Worm (Caenorhabditis elegans) whole organism, L2 larva: Measurements from ENCODE around the gene rpn-7.

Experiments used
- C34F6.9 ChIP-seq: fragments of 150-350 bp; optimal IDR thresholded peaks from 2 replicates; lab custom pipeline; 2014; ENCODE audit warnings: missing biosample characterization, missing genetic modification characterization
- F13H6.1 ChIP-seq: sonication (generic microtip); optimal IDR thresholded peaks from 2 replicates; lab custom pipeline; 2016; ENCODE audit warnings: missing genetic modification characterization, missing compliant biosample characterization
- Y55F3AM.14 ChIP-seq: fragments of 200-800 bp; sonication (Bioruptor generic); optimal IDR thresholded peaks from 2 replicates; lab custom pipeline; 2018; ENCODE audit warnings: mild to moderate bottlenecking, missing genetic modification characterization, missing compliant biosample characterization
- alr-1 ChIP-seq: fragments of 150-350 bp; optimal IDR thresholded peaks from 2 replicates; lab custom pipeline; 2014; ENCODE audit warnings: missing biosample characterization, missing genetic modification characterization
- ama-1 ChIP-seq: fragments of 150-350 bp; optimal IDR thresholded peaks from 2 replicates; lab custom pipeline; 2018; ENCODE audit warnings: inconsistent platforms
- blmp-1 ChIP-seq: sonication (generic microtip); optimal IDR thresholded peaks from 2 replicates; lab custom pipeline; 2017; ENCODE audit warnings: missing genetic modification characterization, mild to moderate bottlenecking, missing compliant biosample characterization, antibody characterized with exemption, moderate library complexity; ENCODE audit not compliant: insufficient read depth
- ceh-16 ChIP-seq: fragments of 150-350 bp; optimal IDR thresholded peaks from 2 replicates; lab custom pipeline; 2014; ENCODE audit warnings: missing biosample characterization, missing genetic modification characterization
- crh-2 ChIP-seq: sonication (generic microtip); optimal IDR thresholded peaks from 2 replicates; lab custom pipeline; 2017; ENCODE audit warnings: missing biosample characterization, missing genetic modification characterization
- egl-27 ChIP-seq: sonication (generic microtip); optimal IDR thresholded peaks from 3 replicates; lab custom pipeline; 2017; ENCODE audit warnings: missing biosample characterization, missing genetic modification reagents, missing genetic modification characterization
- elt-3 ChIP-seq: sonication (generic microtip); optimal IDR thresholded peaks from 2 replicates; lab custom pipeline; 2017; ENCODE audit warnings: missing biosample characterization, missing genetic modification characterization
- fos-1 ChIP-seq: fragments of 150-350 bp; optimal IDR thresholded peaks from 2 replicates; lab custom pipeline; 2014; ENCODE audit warnings: missing biosample characterization, missing genetic modification characterization
- gmeb-1 ChIP-seq: fragments of 150-350 bp; optimal IDR thresholded peaks from 2 replicates; lab custom pipeline; 2014; ENCODE audit warnings: missing biosample characterization, missing genetic modification characterization
- lin-13 ChIP-seq: fragments of 150-350 bp; optimal IDR thresholded peaks from 2 replicates; lab custom pipeline; 2014; ENCODE audit warnings: missing biosample characterization, missing genetic modification reagents, missing genetic modification characterization
- lin-39 ChIP-seq: fragments of 150-350 bp; optimal IDR thresholded peaks from 2 replicates; lab custom pipeline; 2014; ENCODE audit warnings: missing biosample characterization, missing genetic modification reagents, missing genetic modification characterization
- lsy-2 ChIP-seq, 2 experiments: fragments of 150-350 bp in 1 of 2; sonication (generic microtip) in 1 of 2; optimal IDR thresholded peaks; 2 replicates each; lab custom pipeline; 2014 to 2017; ENCODE audit warnings: missing biosample characterization in 2 of 2, missing genetic modification characterization in 2 of 2
- mab-5 ChIP-seq: fragments of 150-350 bp; optimal IDR thresholded peaks from 2 replicates; lab custom pipeline; 2014; ENCODE audit warnings: missing biosample characterization, missing genetic modification characterization
- mbf-1 ChIP-seq: sonication (generic microtip); optimal IDR thresholded peaks from 2 replicates; lab custom pipeline; 2017; ENCODE audit warnings: missing biosample characterization, missing genetic modification characterization
- mdl-1 ChIP-seq, 2 experiments: fragments of 150-350 bp in 1 of 2; sonication (generic microtip) in 1 of 2; optimal IDR thresholded peaks; 2 replicates each; lab custom pipeline; 2017; ENCODE audit warnings: missing biosample characterization in 2 of 2, missing genetic modification characterization in 2 of 2
- nhr-10 ChIP-seq: sonication (generic microtip); optimal IDR thresholded peaks from 2 replicates; lab custom pipeline; 2017; ENCODE audit warnings: missing biosample characterization, missing genetic modification characterization
- nhr-11 ChIP-seq: fragments of 150-350 bp; optimal IDR thresholded peaks from 2 replicates; lab custom pipeline; 2014; ENCODE audit warnings: missing biosample characterization, missing genetic modification characterization
- nhr-12 ChIP-seq: fragments of 150-350 bp; optimal IDR thresholded peaks from 2 replicates; lab custom pipeline; 2014; ENCODE audit warnings: missing biosample characterization, missing genetic modification characterization
- nhr-129 ChIP-seq: fragments of 150-350 bp; optimal IDR thresholded peaks from 2 replicates; lab custom pipeline; 2014; ENCODE audit warnings: missing biosample characterization, missing genetic modification characterization
- nhr-21 ChIP-seq: fragments of 150-350 bp; optimal IDR thresholded peaks from 2 replicates; lab custom pipeline; 2014; ENCODE audit warnings: missing biosample characterization, missing genetic modification characterization
- nhr-23 ChIP-seq: fragments of 150-350 bp; optimal IDR thresholded peaks from 2 replicates; lab custom pipeline; 2014; ENCODE audit warnings: missing biosample characterization, missing genetic modification reagents, missing genetic modification characterization
- nhr-25 ChIP-seq: fragments of 150-350 bp; sonication (generic microtip); optimal IDR thresholded peaks from 3 replicates; lab custom pipeline; 2014; ENCODE audit warnings: missing biosample characterization, missing genetic modification characterization
- nhr-6 ChIP-seq: fragments of 150-350 bp; optimal IDR thresholded peaks from 2 replicates; lab custom pipeline; 2014; ENCODE audit warnings: missing biosample characterization, missing genetic modification characterization
- nhr-77 ChIP-seq: fragments of 150-350 bp; optimal IDR thresholded peaks from 2 replicates; lab custom pipeline; 2014; ENCODE audit warnings: missing biosample characterization, missing genetic modification characterization
- sem-4 ChIP-seq: fragments of 150-350 bp; optimal IDR thresholded peaks from 2 replicates; lab custom pipeline; 2014; ENCODE audit warnings: missing biosample characterization, missing genetic modification reagents, missing genetic modification characterization
- sma-3 ChIP-seq: sonication (generic microtip); optimal IDR thresholded peaks from 2 replicates; lab custom pipeline; 2016; ENCODE audit warnings: missing genetic modification reagents, missing genetic modification characterization, missing compliant biosample characterization
- sma-9 ChIP-seq, 2 experiments: fragments of 150-350 bp in 1 of 2; sonication (generic microtip) in 1 of 2; optimal IDR thresholded peaks; 2 replicates each; lab custom pipeline; 2014 to 2016; ENCODE audit warnings: missing genetic modification characterization in 2 of 2, mild to moderate bottlenecking in 1 of 2, missing biosample characterization in 1 of 2, missing compliant biosample characterization in 1 of 2, missing genetic modification reagents in 1 of 2, moderate library complexity in 1 of 2
- unc-55 ChIP-seq: fragments of 150-350 bp; sonication (generic microtip); optimal IDR thresholded peaks from 3 replicates; lab custom pipeline; 2014; ENCODE audit warnings: missing biosample characterization, missing genetic modification reagents, missing genetic modification characterization
- zag-1 ChIP-seq: fragments of 150-350 bp; optimal IDR thresholded peaks from 2 replicates; lab custom pipeline; 2014; ENCODE audit warnings: missing biosample characterization, missing genetic modification characterization
- ztf-1 ChIP-seq: fragments of 200-800 bp; sonication (Bioruptor generic); conservative IDR thresholded peaks from 2 replicates; pipeline ENCODE4 v1.3.6; 2022; ENCODE audit warnings: missing genetic modification characterization, missing compliant biosample characterization

Gene rpn-7

ce11 chrIV:9335552-9336251 is 19.3 kb downstream of the rpn-7 start, which contains the start of the genes coa-4 and T20D3.14:
Gene coa-4, minus strand, starts transcription at chrIV:9335602.
Gene T20D3.14, minus strand, starts transcription at chrIV:9335909.
- TF ChIP-seq unc-55 (peak; percentile 39), zag-1 (no peak), nhr-21 (tag; lab: Kevin White, UChicago) (no peak), sma-3 (GFP tag; lab: Kevin White, UChicago) (peak; percentile 19), F13H6.1 (tag; lab: Kevin White, UChicago) (peak; percentile 28), nhr-25 (peak; percentile 23), lin-13 (GFP tag; lab: Kevin White, UChicago) (peak; percentile 23), egl-27 (tag; lab: Kevin White, UChicago) (no peak), lsy-2 (tag; optimal IDR thresholded peaks at IDR 0.05; lab: Kevin White, UChicago) (peak in 1 of 2 experiments; percentile 69), nhr-129 (peak; percentile 59), elt-3 (tag; lab: Kevin White, UChicago) (no peak), C34F6.9 (tag; lab: Kevin White, UChicago) (peak; percentile 56), sem-4 (tag; lab: Kevin White, UChicago) (peak; percentile 25), gmeb-1 (tag; lab: Kevin White, UChicago) (peak; percentile 40), nhr-11 (tag; lab: Kevin White, UChicago) (no peak), crh-2 (tag; lab: Kevin White, UChicago) (peak; percentile 66), fos-1 (tag; lab: Kevin White, UChicago) (peak; percentile 63)
- TF ChIP-seq, all 48 proteins: peak for 12

ce11 chrIV:9336538-9337090 is 20.2 kb downstream of the rpn-7 start, which contains the start of gene T20D3.5:
Gene T20D3.5, plus strand, starts transcription at chrIV:9337040.
- TF ChIP-seq nhr-23 (tag; lab: Kevin White, UChicago) (no peak), nhr-129 (no peak), nhr-12 (tag; lab: Kevin White, UChicago) (no peak), alr-1 (no peak), lin-39 (no peak), C34F6.9 (tag; lab: Kevin White, UChicago) (no peak), nhr-6 (no peak), Y55F3AM.14 (GFP tag; lab: Kevin White, UChicago) (no peak), sma-9 (GFP tag; optimal IDR thresholded peaks at IDR 0.05; lab: Kevin White, UChicago) (no peak), sma-9 (tag; optimal IDR thresholded peaks at IDR 0.05; lab: Kevin White, UChicago) (no peak), F13H6.1 (tag; lab: Kevin White, UChicago) (no peak), ceh-16 (tag; lab: Kevin White, UChicago) (no peak), mbf-1 (no peak)
- TF ChIP-seq, all 48 proteins: peak for 0

- no peak for TF ChIP-seq ama-1
- TF ChIP-seq crh-2 (tag; lab: Kevin White, UChicago), result no peak
- TF ChIP-seq nhr-11 (tag; lab: Kevin White, UChicago), result no peak
- TF ChIP-seq C34F6.9 (tag; lab: Kevin White, UChicago), result no peak
- TF ChIP-seq egl-27 (tag; lab: Kevin White, UChicago), result no peak
- no peak for TF ChIP-seq nhr-10 (tag; lab: Kevin White, UChicago)
- TF ChIP-seq nhr-77 (tag; lab: Kevin White, UChicago), result no peak
- no peak for TF ChIP-seq ztf-1 (GFP tag; lab: Robert Waterston, UW)
- no peak for TF ChIP-seq Y55F3AM.14 (GFP tag; lab: Kevin White, UChicago)
- no peak for TF ChIP-seq unc-55
- TF ChIP-seq nhr-6, result no peak
- no peak for TF ChIP-seq gmeb-1 (tag; lab: Kevin White, UChicago)
- no peak for TF ChIP-seq sem-4 (tag; lab: Kevin White, UChicago)
- TF ChIP-seq sma-9 (GFP tag; optimal IDR thresholded peaks at IDR 0.05; lab: Kevin White, UChicago), result no peak
- TF ChIP-seq sma-9 (tag; optimal IDR thresholded peaks at IDR 0.05; lab: Kevin White, UChicago), result no peak
- TF ChIP-seq blmp-1, result no peak
- TF ChIP-seq lin-13 (GFP tag; lab: Kevin White, UChicago), result no peak
- no peak for TF ChIP-seq nhr-129
- TF ChIP-seq mab-5 (tag; lab: Kevin White, UChicago), result no peak
Observed at ce11 chrIV:9339205-9339604, 22.8 kb downstream of the rpn-7 start, which contains the start of gene T20D3.6. Gene T20D3.6, minus strand, starts transcription at chrIV:9339305.

- TF ChIP-seq ztf-1 (GFP tag; lab: Robert Waterston, UW), result no peak
- TF ChIP-seq C34F6.9 (tag; lab: Kevin White, UChicago), result peak; percentile 48
- no peak for TF ChIP-seq nhr-6
- peak; percentile 40 for TF ChIP-seq nhr-129
- peak in 1 of 2 experiments; percentile 49 for TF ChIP-seq lsy-2 (tag; optimal IDR thresholded peaks at IDR 0.05; lab: Kevin White, UChicago)
- no peak for TF ChIP-seq elt-3 (tag; lab: Kevin White, UChicago)
- no peak for TF ChIP-seq mdl-1 (tag; optimal IDR thresholded peaks at IDR 0.05; lab: Kevin White, UChicago)
- peak; percentile 26 for TF ChIP-seq unc-55
- TF ChIP-seq fos-1 (tag; lab: Kevin White, UChicago), result peak; percentile 47
Observed at ce11 chrIV:9341591-9341990, 25.2 kb downstream of the rpn-7 start, which contains the start of gene vps-26. Gene vps-26, minus strand, starts transcription at chrIV:9341790.
